Fruit fly (Drosophila melanogaster) ovary, adult (tissue): ENCODE results near the gene CG31087.

Experiments used
- CG17801 ChIP-seq: fragments of 200-800 bp; optimal IDR thresholded peaks from 2 replicates; lab custom pipeline; 2019; ENCODE audit warnings: missing biosample characterization, mild to moderate bottlenecking, missing genetic modification characterization, moderate library complexity; ENCODE audit not compliant: partially characterized antibody

CG31087 gene

DNA sequence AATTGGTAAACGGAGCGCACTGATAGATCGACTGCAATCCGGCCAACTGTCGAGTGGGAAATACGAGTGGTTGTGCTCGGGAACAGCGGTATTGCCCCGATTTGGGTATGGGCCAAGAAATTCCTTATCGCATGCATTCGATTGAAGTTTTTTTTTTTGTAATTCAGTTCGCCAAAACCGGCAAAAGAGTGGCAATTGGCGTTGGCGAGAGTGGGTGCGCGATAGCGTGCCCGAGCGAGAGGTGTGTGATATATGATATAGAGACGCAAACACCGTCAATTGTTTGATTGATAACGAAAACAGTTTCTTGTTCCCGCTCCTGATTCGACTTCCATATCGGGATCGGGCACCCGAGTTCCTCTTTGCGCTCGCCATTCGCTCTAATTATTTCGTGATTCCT lies at the start of gene CG31087:
CG31087 (minus strand) TSS at position 63 of the 400 bp plus-strand sequence.
- TF ChIP-seq CG17801 (GFP tag; lab: Kevin White, UChicago) = no peak

DNA sequence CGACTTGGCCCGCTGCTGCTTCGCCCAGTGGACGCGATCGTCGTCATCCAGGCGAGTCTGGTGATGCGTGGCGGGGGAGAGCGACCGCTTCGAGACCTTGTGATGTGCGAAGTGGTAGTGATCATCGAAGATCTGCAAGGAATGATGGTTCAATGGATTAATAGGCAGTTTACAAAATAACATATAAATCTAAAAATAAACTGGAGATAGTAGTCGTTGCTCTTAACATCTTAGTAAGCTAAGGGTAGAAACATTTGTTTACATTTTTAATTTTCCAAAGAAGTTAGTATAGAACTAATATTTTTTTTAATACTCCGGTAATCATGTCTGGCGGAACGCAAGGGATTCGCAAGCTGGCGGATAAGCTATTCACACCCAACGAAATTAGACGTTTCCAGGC lies 44.4 kb upstream of the CG31087 start, which contains the start of gene ND-49L:
ND-49L (plus strand) TSS at position 301 of the 400 bp plus-strand sequence.
- no peak for TF ChIP-seq CG17801 (GFP tag; lab: Kevin White, UChicago)

DNA sequence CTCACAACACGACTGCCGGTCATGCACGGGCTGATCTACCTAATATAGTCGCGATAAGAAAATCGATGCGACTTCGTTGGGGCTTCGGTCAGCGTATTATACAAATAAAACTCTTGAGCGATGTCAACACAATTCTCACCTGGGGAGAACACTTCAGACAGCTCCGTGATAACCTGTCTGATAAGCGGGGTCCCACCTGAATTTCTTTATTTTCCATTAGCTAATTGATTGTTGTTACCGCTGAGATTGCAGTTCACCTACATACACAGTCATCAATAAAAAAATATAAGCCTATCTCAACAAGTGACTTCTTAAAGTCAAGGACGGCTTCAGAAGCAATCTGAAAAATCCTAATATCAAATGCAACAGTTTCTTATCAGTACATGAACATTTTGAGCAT lies 33.3 kb upstream of the CG31087 start, which contains the start of gene tobi:
tobi (minus strand) TSS at position 23 of the 400 bp plus-strand sequence.
- no peak for TF ChIP-seq CG17801 (GFP tag; lab: Kevin White, UChicago)

DNA sequence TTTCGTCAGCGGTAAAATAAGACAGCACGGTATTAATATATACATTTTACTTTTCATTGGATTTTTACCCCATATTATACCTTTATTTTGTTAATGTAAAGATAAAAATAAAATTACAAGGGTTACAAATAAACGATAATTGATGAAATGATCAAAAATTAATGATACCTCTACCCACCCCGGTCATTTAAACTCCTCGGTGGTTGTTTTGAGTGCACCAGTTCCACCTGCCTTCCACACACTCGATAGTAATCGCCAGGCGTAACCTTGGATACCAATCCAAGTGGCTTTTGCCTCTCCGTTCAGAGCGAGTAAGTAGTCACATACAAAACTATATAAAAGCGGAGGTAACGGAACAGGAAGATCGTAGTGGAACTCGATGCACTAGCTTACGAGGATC lies 26.3 kb upstream of the CG31087 start, which contains the start of gene rha:
rha (plus strand) TSS at position 301 of the 400 bp plus-strand sequence.
- TF ChIP-seq CG17801 (GFP tag; lab: Kevin White, UChicago) = no peak

DNA sequence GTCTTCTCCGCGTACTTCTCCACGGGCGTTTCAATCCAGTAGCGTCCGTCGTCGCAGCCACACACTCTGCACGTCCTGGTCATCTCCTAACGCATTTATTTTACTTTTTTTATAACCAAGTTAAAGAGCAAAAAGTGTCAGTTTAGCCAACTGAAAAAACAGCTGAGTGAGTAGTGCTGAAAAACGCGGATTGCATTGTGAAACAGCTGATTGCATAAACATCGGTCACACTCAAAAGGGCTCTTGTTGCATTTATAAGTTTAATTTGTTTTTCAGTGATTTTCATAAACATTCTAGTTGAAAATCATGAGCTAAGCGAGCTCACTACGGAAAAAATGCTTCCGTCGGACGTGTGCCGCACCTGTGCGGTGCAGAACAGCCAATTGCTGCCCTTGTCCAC lies 21.4 kb upstream of the CG31087 start, which contains the start of the genes CG10669 and CG11902:
CG10669 (minus strand) TSS at position 179 of the 400 bp plus-strand sequence.
CG11902 (plus strand) TSS at position 193 of the 400 bp plus-strand sequence.
- TF ChIP-seq CG17801 (GFP tag; lab: Kevin White, UChicago) = no peak

DNA sequence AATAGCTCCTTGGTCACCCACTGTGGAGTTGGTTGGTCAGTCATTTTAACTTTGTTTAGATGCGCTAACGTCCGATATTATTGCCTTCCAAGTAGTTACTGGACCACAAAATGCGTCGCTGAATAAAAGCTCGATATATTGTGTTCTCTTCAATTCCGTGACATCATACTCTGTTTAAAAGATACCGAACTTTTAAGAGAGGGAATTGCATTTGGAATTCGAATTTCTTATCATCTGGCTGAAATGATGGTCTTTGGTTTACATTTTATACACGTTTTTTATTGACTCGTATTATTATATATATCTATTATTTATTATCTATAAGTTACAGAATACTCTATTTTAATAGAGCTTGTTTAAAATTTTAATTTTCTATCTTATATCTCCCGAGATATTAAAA lies 17.5 kb upstream of the CG31087 start, which contains the start of gene CHKov2:
CHKov2 (minus strand) TSS at position 101 of the 400 bp plus-strand sequence.
- no peak for TF ChIP-seq CG17801 (GFP tag; lab: Kevin White, UChicago)

DNA sequence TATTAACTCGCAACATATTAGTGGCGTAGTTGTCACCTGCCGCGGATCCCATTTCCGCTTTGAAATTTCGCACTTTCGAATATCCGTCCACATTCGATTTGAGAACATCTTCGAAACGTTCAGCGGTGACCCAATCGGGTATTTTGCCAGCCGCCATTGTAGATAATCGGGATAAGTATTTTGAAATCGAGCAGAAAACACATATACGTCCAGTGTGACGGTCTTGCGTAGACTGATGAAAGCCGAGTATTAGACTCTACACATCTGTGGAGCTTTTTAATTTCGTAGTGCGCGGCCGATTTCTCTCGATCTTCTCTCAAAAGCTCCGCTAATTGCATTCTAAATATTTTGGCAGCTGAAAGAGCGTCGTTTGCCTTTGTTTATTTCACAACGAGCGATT lies 15.4 kb upstream of the CG31087 start, which contains the start of gene CHKov1:
CHKov1 (minus strand) TSS at position 238 of the 400 bp plus-strand sequence.
- TF ChIP-seq CG17801 (GFP tag; lab: Kevin White, UChicago) = no peak

DNA sequence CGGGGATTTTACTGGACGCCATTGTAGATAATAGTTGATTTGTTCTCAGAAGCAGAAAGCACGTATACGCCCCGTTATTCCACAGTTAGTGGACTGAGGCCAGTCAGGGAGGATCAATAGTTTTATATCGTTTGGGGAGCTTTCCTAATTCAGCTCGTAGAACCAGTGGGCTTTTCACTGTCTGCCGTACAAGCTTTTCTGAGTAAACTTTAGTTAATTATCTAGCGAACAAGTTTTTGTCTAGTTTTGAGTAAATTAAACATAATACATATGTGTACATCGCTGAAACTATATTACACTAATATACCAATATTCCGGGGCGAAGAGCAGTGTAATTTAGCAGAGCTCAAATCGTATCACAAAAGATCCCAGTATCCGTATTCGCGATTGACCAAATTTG lies 9.0 kb upstream of the CG31087 start, which contains the start of gene CG10562:
CG10562 (minus strand) TSS at position 101 of the 400 bp plus-strand sequence.
- no peak for TF ChIP-seq CG17801 (GFP tag; lab: Kevin White, UChicago)

DNA sequence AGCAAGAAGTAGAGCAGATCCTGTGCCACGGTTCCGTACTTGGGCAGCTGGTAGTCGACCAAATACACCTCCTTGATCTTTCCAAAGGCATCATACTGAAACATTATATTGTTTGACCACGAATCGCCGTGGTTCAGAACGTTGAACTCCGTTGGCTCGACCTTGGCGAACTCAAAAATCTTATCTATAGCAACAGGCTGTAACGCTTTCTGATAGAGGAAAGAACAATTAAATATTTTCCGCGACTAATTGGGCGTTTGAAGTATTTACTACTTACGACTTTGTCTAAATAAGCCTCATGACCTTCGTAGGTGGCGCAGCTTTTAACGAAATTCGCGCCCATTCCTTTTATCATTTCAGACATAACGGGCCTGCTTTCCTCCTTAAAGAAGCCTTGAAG lies 8.0 kb upstream of the CG31087 start:
- no peak for TF ChIP-seq CG17801 (GFP tag; lab: Kevin White, UChicago)

DNA sequence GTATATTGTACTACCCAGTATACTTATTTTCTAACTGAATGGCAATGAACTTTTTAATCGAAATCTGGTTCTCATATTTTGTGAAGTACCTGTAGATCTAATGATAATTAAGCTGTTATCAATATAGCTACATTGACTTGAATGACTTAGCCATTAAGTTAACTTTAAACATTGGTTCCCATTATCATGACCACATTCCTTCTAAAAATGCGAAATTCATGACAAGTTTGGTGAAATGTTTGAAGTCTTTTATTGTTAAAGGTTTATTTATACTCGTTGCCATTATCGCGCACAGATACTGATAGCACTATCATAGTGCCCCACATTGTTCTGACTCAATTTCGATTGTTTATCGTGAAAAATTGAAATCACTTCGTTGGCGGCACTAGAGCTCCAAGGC lies 7.3 kb upstream of the CG31087 start:
- TF ChIP-seq CG17801 (GFP tag; lab: Kevin White, UChicago) = no peak

DNA sequence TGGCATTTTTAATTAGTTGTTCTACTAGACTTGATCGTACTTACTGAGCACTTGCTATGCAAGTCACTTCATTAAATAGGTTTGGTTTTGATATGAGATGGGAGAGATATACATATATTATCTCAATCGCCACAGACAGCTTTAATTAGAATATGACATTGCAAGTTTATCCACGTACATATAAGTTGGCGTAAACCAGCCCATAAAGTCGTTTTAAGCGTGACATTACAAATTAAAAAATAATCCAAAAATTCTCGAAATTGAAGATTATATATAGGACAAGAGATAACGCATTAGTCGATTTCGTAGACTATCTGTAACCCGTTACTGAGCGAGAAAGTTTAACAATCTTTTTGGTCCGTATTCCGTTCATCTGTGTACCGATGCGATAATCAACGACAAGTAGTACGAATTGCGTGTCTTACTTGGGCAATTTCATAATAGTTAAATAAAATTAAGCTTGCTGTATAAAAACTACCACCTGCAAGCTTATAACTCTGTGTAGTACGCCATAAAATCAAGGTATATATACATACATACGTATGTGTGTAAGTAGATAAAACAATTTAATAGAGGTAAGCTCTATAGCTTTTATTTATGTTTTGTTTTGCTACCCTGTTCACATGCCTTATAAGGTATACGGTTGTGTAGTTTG lies 6.5 kb upstream of the CG31087 start, which contains the start of gene CG10560:
CG10560 (minus strand) TSS at position 51 of the 655 bp plus-strand sequence.
- no peak for TF ChIP-seq CG17801 (GFP tag; lab: Kevin White, UChicago)

DNA sequence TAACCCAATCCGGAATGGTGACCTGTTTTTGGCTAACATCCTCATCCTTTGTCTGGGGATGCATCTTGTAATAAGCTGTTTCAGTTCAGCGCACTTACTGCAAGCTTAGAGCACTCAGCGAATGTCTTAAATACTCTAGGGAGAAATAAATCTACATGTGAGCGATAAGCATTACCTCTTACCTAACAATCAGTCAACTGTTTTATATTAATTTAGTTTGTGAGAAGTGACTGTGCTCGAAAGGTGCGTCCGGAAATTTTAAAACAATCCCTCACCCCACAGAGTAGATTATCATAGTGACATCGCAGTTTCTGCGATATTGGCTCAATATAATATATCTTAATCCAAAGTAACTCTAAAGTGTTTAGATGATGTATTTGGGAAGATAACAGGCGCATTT lies 4.4 kb upstream of the CG31087 start, which contains the start of gene CG10553:
CG10553 (minus strand) TSS at position 101 of the 400 bp plus-strand sequence.
- TF ChIP-seq CG17801 (GFP tag; lab: Kevin White, UChicago) = no peak

DNA sequence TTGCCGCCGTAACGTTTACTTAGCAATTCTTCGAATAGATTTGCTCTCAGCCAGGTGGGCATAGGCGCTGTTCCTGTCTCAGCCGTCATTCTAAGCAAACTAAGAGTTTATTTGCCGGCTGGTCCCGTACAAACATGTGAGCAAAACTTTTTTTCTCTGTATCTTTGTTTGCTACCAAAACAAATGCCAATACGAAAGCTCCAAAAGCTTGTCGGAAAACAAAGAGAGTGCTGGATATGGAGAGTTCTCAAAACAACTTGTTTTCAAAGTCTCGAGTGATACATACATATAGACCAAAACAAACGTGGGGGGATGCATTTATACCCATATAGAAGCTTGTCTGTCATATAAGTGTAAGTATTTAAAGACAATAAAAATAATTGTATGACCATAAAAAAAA lies 2.4 kb upstream of the CG31087 start, which contains the start of gene CG10559:
CG10559 (minus strand) TSS at position 101 of the 400 bp plus-strand sequence.
- no peak for TF ChIP-seq CG17801 (GFP tag; lab: Kevin White, UChicago)

DNA sequence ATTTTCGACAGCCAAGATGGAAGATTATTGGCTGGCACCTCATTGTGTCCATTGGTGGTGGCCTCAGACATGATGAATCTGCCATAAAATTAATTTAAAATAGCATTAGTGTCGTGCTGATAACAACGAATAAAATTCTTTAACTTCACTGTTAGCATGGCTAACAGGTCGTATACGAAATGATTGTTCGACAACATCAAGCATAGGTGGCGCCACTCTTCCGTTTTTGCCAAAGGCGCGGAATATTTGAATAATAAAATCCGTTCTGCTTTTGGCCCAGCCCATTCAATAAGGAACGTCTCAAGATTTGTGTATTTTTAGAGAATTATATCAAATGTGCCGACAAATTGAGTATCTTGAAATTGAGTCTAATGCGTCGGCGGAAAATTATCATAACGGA lies 1.1 kb downstream of the CG31087 start:
- TF ChIP-seq CG17801 (GFP tag; lab: Kevin White, UChicago) = no peak

DNA sequence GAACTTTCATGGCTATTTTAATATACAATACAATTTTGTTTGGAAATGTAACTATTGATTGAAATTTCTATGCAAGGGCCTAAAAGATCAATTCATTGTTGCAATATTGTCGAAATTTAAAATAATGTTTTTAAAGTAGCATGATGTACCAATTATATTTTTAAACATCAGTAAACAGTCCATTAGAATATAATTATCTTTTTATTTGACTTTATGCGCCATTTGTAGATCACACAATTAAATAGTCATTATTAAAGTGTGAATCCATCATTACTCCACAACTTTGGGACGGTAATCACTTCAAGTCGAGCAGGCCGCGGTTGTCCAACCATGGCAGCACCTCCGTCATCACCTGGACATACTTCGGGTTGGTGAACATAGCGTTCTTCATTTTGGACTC lies 2.8 kb downstream of the CG31087 start, which contains the start of gene CG31099:
CG31099 (minus strand) TSS at position 101 of the 400 bp plus-strand sequence.
- no peak for TF ChIP-seq CG17801 (GFP tag; lab: Kevin White, UChicago)
